Fruit fly (Drosophila melanogaster): ENCODE results near the gene CG5292.

Gene CG5292

DNA sequence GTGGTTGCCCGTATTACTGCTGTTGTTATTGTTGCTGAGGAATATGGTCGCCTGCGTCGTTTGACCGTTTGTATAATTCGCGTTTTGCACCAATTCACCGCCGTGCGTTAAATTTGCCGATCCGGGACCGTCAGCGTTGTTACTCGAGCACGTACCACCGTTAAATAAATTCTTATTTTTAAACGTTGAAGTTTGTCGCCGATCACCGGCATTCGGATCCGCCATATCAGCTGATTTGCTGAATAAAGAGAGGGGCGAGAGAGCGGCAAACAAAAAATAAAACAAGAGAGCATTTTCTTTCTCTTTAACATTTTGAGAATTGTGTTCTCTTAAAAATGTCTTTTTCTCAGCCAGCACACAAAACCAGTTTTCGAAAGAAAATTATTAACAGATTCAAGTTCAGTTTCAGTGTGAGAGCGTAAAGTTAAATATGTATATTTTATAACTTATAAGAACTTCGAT lies 32.7 kb upstream of the CG5292 start (continued):
- TF ChIP-seq net (GFP tag; optimal IDR thresholded peaks at IDR 0.05) (no peak), vri (GFP tag; optimal IDR thresholded peaks at IDR 0.05) (no peak), dsx (GFP tag; optimal IDR thresholded peaks at IDR 0.05; ENCODE audit: poor library complexity, severe bottlenecking) (no peak), pdm3 (GFP tag; optimal IDR thresholded peaks at IDR 0.05) (no peak), CG10669 (GFP tag; optimal IDR thresholded peaks at IDR 0.05) (no peak), achi (GFP tag; optimal IDR thresholded peaks at IDR 0.05) (no peak), CG8632 (GFP tag; optimal IDR thresholded peaks at IDR 0.05) (peak; percentile 8), cyc (GFP tag; optimal IDR thresholded peaks at IDR 0.05) (no peak), salr (GFP tag; optimal IDR thresholded peaks at IDR 0.05) (no peak), CG6163 (GFP tag; IDR thresholded peaks at IDR 0.05) (no peak), Blimp-1 (GFP tag; optimal IDR thresholded peaks at IDR 0.05) (no peak), CG31627 (GFP tag; optimal IDR thresholded peaks at IDR 0.05) (no peak), Eip93F (GFP tag; optimal IDR thresholded peaks at IDR 0.05) (no peak), CG15336 (GFP tag; IDR thresholded peaks at IDR 0.05) (peak; percentile 30; the same call in 1 of the 2 replicates), CG1621 (tag; optimal IDR thresholded peaks at IDR 0.05) (peak; percentile 43), Smox (GFP tag; optimal IDR thresholded peaks at IDR 0.05) (no peak)

DNA sequence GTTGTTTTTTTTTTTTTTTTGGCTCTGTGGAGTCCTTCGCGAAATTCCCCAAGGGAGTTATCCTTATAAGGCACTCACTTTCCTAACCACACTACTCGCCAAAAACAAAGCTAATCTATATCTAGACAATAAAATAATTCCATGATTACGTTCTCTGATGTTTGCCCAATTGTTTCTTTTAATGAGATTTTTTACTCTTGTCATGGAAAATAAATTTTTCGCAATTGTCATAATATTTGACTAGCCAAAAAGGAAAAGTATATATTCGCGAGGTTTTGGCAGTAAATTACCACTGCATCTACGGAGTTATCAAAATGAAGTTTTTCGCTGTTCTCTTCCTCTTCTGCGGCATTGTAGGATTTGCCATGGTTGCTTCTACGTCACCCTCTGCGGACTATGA lies 31.5 kb upstream of the CG5292 start, which contains the start of gene CG34278:
TSS of gene CG34278 (plus strand) at position 301 of the 400 bp plus-strand sequence.
- TF ChIP-seq dac (GFP tag; optimal IDR thresholded peaks at IDR 0.05): no peak
- TF ChIP-seq CG6792 (GFP tag; optimal IDR thresholded peaks at IDR 0.05): no peak
- TF ChIP-seq CG34406 (GFP tag; optimal IDR thresholded peaks at IDR 0.05): no peak
- no peak for TF ChIP-seq Eip93F (GFP tag; optimal IDR thresholded peaks at IDR 0.05)
- no peak for TF ChIP-seq Smox (GFP tag; optimal IDR thresholded peaks at IDR 0.05)
- no peak for TF ChIP-seq CG8632 (GFP tag; optimal IDR thresholded peaks at IDR 0.05)
- TF ChIP-seq Sox15 (GFP tag; optimal IDR thresholded peaks at IDR 0.05): no peak
- TF ChIP-seq vri (GFP tag; optimal IDR thresholded peaks at IDR 0.05): no peak
- TF ChIP-seq CG9139 (GFP tag; optimal IDR thresholded peaks at IDR 0.05): no peak
- TF ChIP-seq Met (GFP tag; optimal IDR thresholded peaks at IDR 0.05): no peak
- TF ChIP-seq acj6 (GFP tag; optimal IDR thresholded peaks at IDR 0.05): no peak
- TF ChIP-seq CG3919 (GFP tag; optimal IDR thresholded peaks at IDR 0.05): no peak
- TF ChIP-seq Hr39 (GFP tag; optimal IDR thresholded peaks at IDR 0.05): no peak
- no peak for TF ChIP-seq CG7368 (GFP tag; optimal IDR thresholded peaks at IDR 0.05)
- no peak for TF ChIP-seq eg (GFP tag; IDR thresholded peaks at IDR 0.05)
- TF ChIP-seq Eip75B (GFP tag; optimal IDR thresholded peaks at IDR 0.05): no peak
- no peak for TF ChIP-seq OdsH (GFP tag; optimal IDR thresholded peaks at IDR 0.05)
- no peak for TF ChIP-seq svp (GFP tag)

DNA sequence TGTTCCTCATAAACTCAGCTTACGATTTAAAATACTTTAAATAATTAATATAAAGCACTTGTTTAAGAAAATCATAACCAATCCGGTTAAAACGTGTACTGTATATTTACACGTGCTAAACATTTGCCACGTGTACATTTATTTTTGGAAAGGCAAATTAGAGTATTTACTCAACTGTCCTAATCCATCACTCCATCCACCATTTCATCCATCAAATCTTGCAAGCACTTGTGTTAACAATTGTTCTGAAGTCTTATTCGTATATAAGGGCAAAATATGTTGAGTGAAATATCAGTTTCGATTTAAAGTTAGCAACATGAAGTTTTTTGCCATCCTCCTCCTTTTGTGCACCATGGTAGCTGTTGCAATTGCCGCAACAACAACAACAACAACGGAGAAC lies 30.4 kb upstream of the CG5292 start, which contains the start of gene CG42779:
TSS of gene CG42779 (plus strand) at position 301 of the 400 bp plus-strand sequence.
- TF ChIP-seq vri (GFP tag; optimal IDR thresholded peaks at IDR 0.05) (no peak), fkh (GFP tag; optimal IDR thresholded peaks at IDR 0.05) (peak; percentile 26), CG11294 (GFP tag; IDR thresholded peaks at IDR 0.05) (no peak)

DNA sequence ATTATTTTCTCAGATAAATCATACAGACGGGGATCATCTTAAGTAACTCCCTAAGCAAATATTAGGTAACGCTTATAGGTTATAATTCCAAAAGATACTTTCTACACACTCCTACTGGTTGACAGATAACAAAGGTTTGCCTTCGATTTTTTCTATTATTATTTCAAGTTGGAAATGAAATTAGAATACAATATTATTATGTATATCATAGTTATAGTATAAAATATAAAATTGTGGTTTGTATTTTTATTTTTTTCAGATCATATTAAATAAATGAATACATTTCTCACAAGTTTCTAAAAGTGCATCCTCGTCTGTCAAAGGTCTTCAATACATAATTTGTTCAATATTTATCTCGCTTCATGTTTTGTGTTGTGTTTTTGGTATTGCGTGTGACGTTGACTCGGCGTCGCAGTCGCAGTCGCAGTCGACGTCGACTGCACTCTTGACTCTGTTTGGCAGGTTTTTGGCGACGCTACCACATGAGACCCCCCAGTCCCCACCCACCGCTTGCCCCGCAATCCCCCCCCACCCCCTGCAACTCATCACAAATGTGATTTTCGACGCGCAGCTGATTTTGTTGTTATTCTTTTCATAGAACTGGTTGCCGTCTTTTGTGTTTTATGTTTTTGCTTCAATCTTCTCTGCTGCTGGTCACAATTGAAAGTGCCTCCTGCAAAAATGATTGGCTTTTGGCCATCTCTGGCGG lies 28.7 kb upstream of the CG5292 start:
- peak; percentile 29 for TF ChIP-seq Hr4 (GFP tag; optimal IDR thresholded peaks at IDR 0.05)
- TF ChIP-seq CG7368 (GFP tag; optimal IDR thresholded peaks at IDR 0.05): no peak
- no peak for TF ChIP-seq topi (GFP tag; optimal IDR thresholded peaks at IDR 0.05)
- TF ChIP-seq CG3032 (tag; optimal IDR thresholded peaks at IDR 0.05): no peak
- peak; percentile 13 for TF ChIP-seq net (GFP tag; optimal IDR thresholded peaks at IDR 0.05)
- peak; percentile 61; the same call in 2 of the 3 replicates for TF ChIP-seq CG8119 (GFP tag; IDR thresholded peaks at IDR 0.05)
- peak; percentile 2 for TF ChIP-seq cyc (GFP tag; optimal IDR thresholded peaks at IDR 0.05)
- peak; percentile 49 for TF ChIP-seq acj6 (GFP tag; optimal IDR thresholded peaks at IDR 0.05)
- no peak for TF ChIP-seq CG6163 (GFP tag; IDR thresholded peaks at IDR 0.05)
- TF ChIP-seq Ets96B (tag; optimal IDR thresholded peaks at IDR 0.05): no peak
- peak; percentile 64 for TF ChIP-seq Met (GFP tag; optimal IDR thresholded peaks at IDR 0.05)
- no peak for TF ChIP-seq CG6854 (GFP tag; optimal IDR thresholded peaks at IDR 0.05)
- TF ChIP-seq Sox14 (GFP tag; optimal IDR thresholded peaks at IDR 0.05): peak; percentile 15
- TF ChIP-seq Gug (GFP tag; IDR thresholded peaks at IDR 0.05): no peak
- peak; percentile 12 for TF ChIP-seq CG4318 (GFP tag; optimal IDR thresholded peaks at IDR 0.05)
- no peak for TF ChIP-seq CG10669 (GFP tag; optimal IDR thresholded peaks at IDR 0.05)
- TF ChIP-seq CG34406 (GFP tag; optimal IDR thresholded peaks at IDR 0.05): peak; percentile 64
- no peak for TF ChIP-seq pdm3 (GFP tag; optimal IDR thresholded peaks at IDR 0.05)
- no peak for TF ChIP-seq Eip78C (GFP tag)
- TF ChIP-seq fd59A (GFP tag; optimal IDR thresholded peaks at IDR 0.05): no peak
- TF ChIP-seq CG32006 (GFP tag; optimal IDR thresholded peaks at IDR 0.05): peak; percentile 57
- TF ChIP-seq dsx (GFP tag; optimal IDR thresholded peaks at IDR 0.05; ENCODE audit: poor library complexity, severe bottlenecking): no peak
- no peak for TF ChIP-seq Eip75B (GFP tag; optimal IDR thresholded peaks at IDR 0.05)

Measured in whole organism, prepupa.